Worm (Caenorhabditis elegans) whole organism, L1 larva: Measurements from ENCODE around the gene Y43D4A.2.

Source experiments
- skn-1 ChIP-seq: fragments of 150-350 bp; optimal IDR thresholded peaks from 2 replicates; lab custom pipeline; 2014; ENCODE audit warnings: missing biosample characterization, missing genetic modification characterization
- zag-1 ChIP-seq: fragments of 150-350 bp; optimal IDR thresholded peaks from 2 replicates; lab custom pipeline; 2014; ENCODE audit warnings: missing biosample characterization, missing genetic modification characterization

ce11 chrIV:16720412-16720811, 35.3 kb downstream of the Y43D4A.2 start, which contains the start of gene Y51H4A.22:
- no peak for TF ChIP-seq skn-1 (tag; lab: Kevin White, UChicago)
- TF ChIP-seq zag-1 (tag; lab: Kevin White, UChicago): no peak
